Fruit fly (Drosophila melanogaster): Measurements from ENCODE around the gene eas.

- TF ChIP-seq Sox14 (GFP tag; optimal IDR thresholded peaks at IDR 0.05): no peak
- no peak for TF ChIP-seq esn (GFP tag; optimal IDR thresholded peaks at IDR 0.05)
- TF ChIP-seq fd85E (GFP tag; optimal IDR thresholded peaks at IDR 0.05): no peak
Measured at dm6 chrX:16308953-16309352, 30.8 kb downstream of the eas start.
